Fruit fly (Drosophila melanogaster) whole organism, embryonic: ENCODE results near the gene Rbp1-like.

Source experiments
- Aef1 ChIP-seq: fragments of 200-800 bp; sonication (Bioruptor generic); IDR thresholded peaks from 3 replicates; pipeline ENCODE4 v1.3.6; 2022; ENCODE audit warnings: missing biosample characterization, missing genetic modification characterization
- B-H1 ChIP-seq: fragments of 200-800 bp; sonication (Bioruptor generic); IDR thresholded peaks from 3 replicates; pipeline ENCODE4 v1.3.6; 2022; ENCODE audit warnings: missing biosample characterization, missing genetic modification characterization
- BEAF-32 ChIP-seq: fragments of 200-800 bp; sonication (Bioruptor generic); optimal IDR thresholded peaks from 3 replicates; lab custom pipeline; 2017; ENCODE audit warnings: missing biosample characterization, missing genetic modification characterization, mild to moderate bottlenecking, moderate library complexity, missing genetic modification reagents
- Bgb ChIP-seq: fragments of 200-800 bp; sonication (Bioruptor generic); IDR thresholded peaks from 2 replicates; pipeline ENCODE4 v1.3.6; 2022; ENCODE audit warnings: missing biosample characterization, missing genetic modification characterization; ENCODE audit not compliant: partially characterized antibody
- CG10431 ChIP-seq: fragments of 200-800 bp; sonication (Bioruptor generic); optimal IDR thresholded peaks from 3 replicates; lab custom pipeline; 2018; ENCODE audit warnings: missing biosample characterization, mild to moderate bottlenecking, missing genetic modification characterization
- CG11093 ChIP-seq: fragments of 200-800 bp; sonication (Bioruptor generic); IDR thresholded peaks from 3 replicates; pipeline ENCODE4 v1.3.6; 2022; ENCODE audit warnings: missing biosample characterization, missing genetic modification characterization
- CG11504 ChIP-seq: fragments of 200-800 bp; sonication (Bioruptor generic); optimal IDR thresholded peaks from 3 replicates; lab custom pipeline; 2019; ENCODE audit warnings: missing biosample characterization, mild to moderate bottlenecking, missing genetic modification characterization, moderate library complexity
- CG11560 ChIP-seq: fragments of 200-800 bp; sonication (Bioruptor generic); IDR thresholded peaks from 3 replicates; pipeline ENCODE4 v1.3.6; 2022; ENCODE audit warnings: missing biosample characterization, missing genetic modification characterization
- CG12155 ChIP-seq: fragments of 200-800 bp; sonication (Bioruptor generic); optimal IDR thresholded peaks from 3 replicates; lab custom pipeline; 2016; ENCODE audit warnings: missing biosample characterization, missing genetic modification characterization
- CG13287 ChIP-seq: fragments of 200-800 bp; sonication (Bioruptor generic); IDR thresholded peaks from 2 replicates; pipeline ENCODE4 v1.3.6; 2022; ENCODE audit warnings: missing biosample characterization, missing genetic modification characterization; ENCODE audit not compliant: partially characterized antibody
- CG16813 ChIP-seq: fragments of 200-800 bp; sonication (Bioruptor generic); IDR thresholded peaks from 3 replicates; pipeline ENCODE4 v1.3.6; 2022; ENCODE audit warnings: missing biosample characterization, missing genetic modification characterization; ENCODE audit not compliant: partially characterized antibody
- CG16863 ChIP-seq: fragments of 200-800 bp; sonication (Bioruptor generic); optimal IDR thresholded peaks from 3 replicates; lab custom pipeline; 2016; ENCODE audit warnings: missing biosample characterization, missing genetic modification characterization
- CG17359 ChIP-seq: fragments of 200-800 bp; sonication (Bioruptor generic); optimal IDR thresholded peaks from 3 replicates; lab custom pipeline; 2018; ENCODE audit warnings: missing biosample characterization, mild to moderate bottlenecking, missing genetic modification characterization, moderate library complexity
- CG17361 ChIP-seq: fragments of 200-800 bp; sonication (Bioruptor generic); IDR thresholded peaks from 3 replicates; pipeline ENCODE4 v1.3.6; 2022; ENCODE audit warnings: missing biosample characterization, missing genetic modification characterization
- CG2129 ChIP-seq: fragments of 200-800 bp; sonication (Bioruptor generic); IDR thresholded peaks from 2 replicates; pipeline ENCODE4 v1.3.6; 2022; ENCODE audit warnings: missing biosample characterization, missing genetic modification characterization; ENCODE audit not compliant: partially characterized antibody
- CG3065 ChIP-seq: fragments of 200-800 bp; sonication (Bioruptor generic); optimal IDR thresholded peaks from 2 replicates; lab custom pipeline; 2016; ENCODE audit warnings: missing biosample characterization, missing genetic modification characterization
- CG34422 ChIP-seq: fragments of 200-800 bp; sonication (Bioruptor generic); IDR thresholded peaks from 3 replicates; pipeline ENCODE4 v1.3.6; 2022; ENCODE audit warnings: missing biosample characterization, missing genetic modification characterization
- CG6791 ChIP-seq: fragments of 200-800 bp; sonication (Bioruptor generic); IDR thresholded peaks from 3 replicates; pipeline ENCODE4 v1.3.6; 2022; ENCODE audit warnings: missing biosample characterization, missing genetic modification characterization; ENCODE audit not compliant: partially characterized antibody
- CG7271 ChIP-seq: fragments of 200-800 bp; sonication (Bioruptor generic); optimal IDR thresholded peaks from 2 replicates; lab custom pipeline; 2018; ENCODE audit warnings: missing biosample characterization, mild to moderate bottlenecking, missing genetic modification characterization, moderate library complexity
- CG8478 ChIP-seq: fragments of >200 bp; optimal IDR thresholded peaks from 2 replicates; lab custom pipeline; 2018
- Doc3 ChIP-seq: fragments of 200-800 bp; sonication (Bioruptor generic); IDR thresholded peaks from 3 replicates; pipeline ENCODE4 v1.3.6; 2022; ENCODE audit warnings: missing biosample characterization, missing genetic modification characterization; ENCODE audit not compliant: partially characterized antibody
- Ets97D ChIP-seq: fragments of 200-800 bp; sonication (Bioruptor generic); optimal IDR thresholded peaks from 3 replicates; lab custom pipeline; 2016; ENCODE audit warnings: missing biosample characterization, missing genetic modification characterization
- HLH4C ChIP-seq: fragments of 200-800 bp; sonication (Bioruptor generic); IDR thresholded peaks from 3 replicates; pipeline ENCODE4 v1.3.6; 2022; ENCODE audit warnings: missing biosample characterization, missing genetic modification characterization; ENCODE audit not compliant: partially characterized antibody
- MTF-1 ChIP-seq: fragments of 200-800 bp; sonication (Bioruptor generic); optimal IDR thresholded peaks from 2 replicates; lab custom pipeline; 2018; ENCODE audit warnings: missing biosample characterization, mild to moderate bottlenecking, missing genetic modification characterization, borderline replicate concordance
- Max ChIP-seq: fragments of 200-800 bp; sonication (Bioruptor generic); optimal IDR thresholded peaks from 2 replicates; lab custom pipeline; 2016; ENCODE audit warnings: missing biosample characterization, mild to moderate bottlenecking, missing genetic modification characterization
- Med ChIP-seq: fragments of 200-800 bp; sonication (Bioruptor generic); peaks from one replicate; lab custom pipeline; 2016; ENCODE audit warnings: missing biosample characterization, missing genetic modification characterization, mild to moderate bottlenecking, inconsistent platforms, moderate library complexity
- NfI ChIP-seq: fragments of 200-800 bp; sonication (Bioruptor generic); optimal IDR thresholded peaks from 3 replicates; lab custom pipeline; 2018; ENCODE audit warnings: missing biosample characterization, mild to moderate bottlenecking, missing genetic modification characterization, moderate library complexity
- Sry-δ ChIP-seq: fragments of 200-800 bp; sonication (Bioruptor generic); optimal IDR thresholded peaks from 2 replicates; lab custom pipeline; 2016; ENCODE audit warnings: missing biosample characterization, missing genetic modification characterization
- Vsx1 ChIP-seq: fragments of 200-800 bp; sonication (Bioruptor generic); optimal IDR thresholded peaks from 2 replicates; lab custom pipeline; 2017; ENCODE audit warnings: missing biosample characterization, mild to moderate bottlenecking, missing genetic modification characterization, missing genetic modification reagents
- ab ChIP-seq: fragments of 200-800 bp; sonication (Bioruptor generic); optimal IDR thresholded peaks from 2 replicates; lab custom pipeline; 2016; ENCODE audit warnings: missing biosample characterization, missing genetic modification characterization
- ato ChIP-seq: fragments of 200-800 bp; sonication (Bioruptor generic); IDR thresholded peaks from 2 replicates; pipeline ENCODE4 v1.3.6; 2022; ENCODE audit warnings: missing biosample characterization, missing genetic modification characterization; ENCODE audit not compliant: partially characterized antibody
- bigmax ChIP-seq: fragments of 200-800 bp; sonication (Bioruptor generic); optimal IDR thresholded peaks from 2 replicates; lab custom pipeline; 2018; ENCODE audit warnings: missing biosample characterization, mild to moderate bottlenecking, missing genetic modification characterization
- croc ChIP-seq: fragments of 200-800 bp; sonication (Bioruptor generic); conservative IDR thresholded peaks from 3 replicates; pipeline ENCODE4 v1.3.6; 2022; ENCODE audit warnings: missing biosample characterization, missing genetic modification characterization
- da ChIP-seq: fragments of 200-800 bp; sonication (Bioruptor generic); optimal IDR thresholded peaks from 2 replicates; lab custom pipeline; 2016; ENCODE audit warnings: missing biosample characterization, missing genetic modification characterization
- ftz-f1 ChIP-seq: fragments of 200-800 bp; sonication (Bioruptor generic); optimal IDR thresholded peaks from 2 replicates; lab custom pipeline; 2016; ENCODE audit warnings: missing biosample characterization, missing genetic modification characterization
- gfzf ChIP-seq: fragments of 200-800 bp; sonication (Bioruptor generic); optimal IDR thresholded peaks from 2 replicates; lab custom pipeline; 2016; ENCODE audit warnings: missing biosample characterization, mild to moderate bottlenecking, missing genetic modification characterization, moderate library complexity
- kay ChIP-seq: fragments of 200-800 bp; sonication (Bioruptor generic); optimal IDR thresholded peaks from 2 replicates; lab custom pipeline; 2016; ENCODE audit warnings: missing biosample characterization, missing genetic modification characterization
- ken ChIP-seq: fragments of 200-800 bp; sonication (Bioruptor generic); IDR thresholded peaks from 3 replicates; pipeline ENCODE4 v1.3.6; 2022; ENCODE audit warnings: missing biosample characterization, missing genetic modification characterization
- lov ChIP-seq, 2 experiments: fragments of 200-800 bp in 1 of 2; fragments of >200 bp in 1 of 2; sonication (Bioruptor generic) in 1 of 2; IDR thresholded peaks in 1 of 2; optimal IDR thresholded peaks in 1 of 2; 2 replicates in 1 of 2; 3 replicates in 1 of 2; pipeline versions ENCODE4 v1.3.6 to Lab custom; 2017 to 2022; ENCODE audit warnings: missing biosample characterization in 1 of 2, missing genetic modification characterization in 1 of 2
- otp ChIP-seq: fragments of 200-800 bp; sonication (Bioruptor generic); IDR thresholded peaks from 3 replicates; pipeline ENCODE4, ENCODE4 v1.3.6; 2022; ENCODE audit warnings: missing biosample characterization, missing genetic modification characterization
- pfk ChIP-seq: fragments of 200-800 bp; sonication (Bioruptor generic); optimal IDR thresholded peaks from 2 replicates; lab custom pipeline; 2018; ENCODE audit warnings: missing biosample characterization, mild to moderate bottlenecking, missing genetic modification characterization, moderate library complexity
- pho ChIP-seq: fragments of 200-800 bp; sonication (Bioruptor generic); optimal IDR thresholded peaks from 2 replicates; lab custom pipeline; 2016; ENCODE audit warnings: missing biosample characterization, missing genetic modification characterization
- pita ChIP-seq: fragments of 200-800 bp; sonication (Bioruptor generic); optimal IDR thresholded peaks from 2 replicates; lab custom pipeline; 2017; ENCODE audit warnings: missing biosample characterization, mild to moderate bottlenecking, missing genetic modification characterization
- row ChIP-seq: fragments of 200-800 bp; sonication (Bioruptor generic); IDR thresholded peaks from 3 replicates; pipeline ENCODE4 v1.3.6; 2022; ENCODE audit warnings: missing biosample characterization, missing genetic modification characterization
- sens-2 ChIP-seq: fragments of 200-800 bp; sonication (Bioruptor generic); IDR thresholded peaks from 2 replicates; pipeline ENCODE4 v1.3.6; 2022; ENCODE audit warnings: missing biosample characterization, missing genetic modification characterization
- slbo ChIP-seq: fragments of 200-800 bp; sonication (Bioruptor generic); IDR thresholded peaks from 2 replicates; pipeline ENCODE4 v1.3.6; 2022; ENCODE audit warnings: missing biosample characterization, missing genetic modification characterization
- sug ChIP-seq: fragments of 200-800 bp; optimal IDR thresholded peaks from 2 replicates; lab custom pipeline; 2019; ENCODE audit warnings: missing biosample characterization, mild to moderate bottlenecking, missing genetic modification characterization, moderate library complexity
- ttk ChIP-seq: fragments of 200-800 bp; sonication (Bioruptor generic); IDR thresholded peaks from 2 replicates; pipeline ENCODE4 v2.1.2; 2022; ENCODE audit warnings: missing biosample characterization, missing genetic modification characterization
- unc-4 ChIP-seq: fragments of 200-800 bp; sonication (Bioruptor generic); IDR thresholded peaks from 2 replicates; pipeline ENCODE4 v1.3.6; 2022; ENCODE audit warnings: missing biosample characterization, missing genetic modification characterization; ENCODE audit not compliant: partially characterized antibody

Rbp1-like gene

dm6 chrX:13338113-13338512, 46.6 kb downstream of the Rbp1-like start, which contains the start of gene CG15747 (continued):
- TF ChIP-seq MTF-1 (GFP tag; lab: Kevin White, UChicago) (no peak), Sry-δ (peak; percentile 0), CG16813 (peak; percentile 46), CG2129 (GFP tag; lab: Robert Waterston, UW) (peak; percentile 29; the same call in 1 of the 2 replicates), croc (GFP tag; lab: Robert Waterston, UW) (no peak), sug (no peak), CG11093 (GFP tag; lab: Robert Waterston, UW) (no peak), CG11504 (tag; lab: Kevin White, UChicago) (no peak), unc-4 (peak; percentile 28; the same call in 1 of the 2 replicates), CG34422 (GFP tag; lab: Robert Waterston, UW) (0 out of 3 replicates have a peak, but pooled peaks have one; percentile 32), NfI (GFP tag; lab: Kevin White, UChicago) (peak; percentile 15), Med (GFP tag; lab: Kevin White, UChicago) (peak; percentile 62), CG17361 (GFP tag; lab: Robert Waterston, UW) (peak; percentile 46; the same call in 1 of the 3 replicates), CG17359 (tag; lab: Kevin White, UChicago) (no peak), Bgb (GFP tag; lab: Robert Waterston, UW) (peak; percentile 62; the same call in 1 of the 2 replicates), HLH4C (GFP tag; lab: Robert Waterston, UW) (0 out of 3 replicates have a peak, but pooled peaks have one; percentile 15), CG10431 (GFP tag; lab: Kevin White, UChicago) (no peak), ken (GFP tag; lab: Robert Waterston, UW) (no peak), Max (GFP tag; lab: Kevin White, UChicago) (no peak), ato (GFP tag; lab: Robert Waterston, UW) (0 out of 2 replicates have a peak, but pooled peaks have one; percentile 34), Doc3 (GFP tag; lab: Robert Waterston, UW) (peak; percentile 29; the same call in 2 of the 3 replicates), sens-2 (GFP tag; lab: Robert Waterston, UW) (no peak), Ets97D (peak; percentile 74), pfk (GFP tag; lab: Kevin White, UChicago) (no peak), lov (optimal IDR thresholded peaks at IDR 0.05; lab: Kevin White, UChicago) (no peak), lov (GFP tag; IDR thresholded peaks at IDR 0.05; lab: Robert Waterston, UW) (no peak), CG12155 (GFP tag; lab: Kevin White, UChicago) (no peak), CG13287 (GFP tag; lab: Robert Waterston, UW) (peak; percentile 13), slbo (GFP tag; lab: Robert Waterston, UW) (peak; percentile 13; the same call in 1 of the 2 replicates), Aef1 (GFP tag; lab: Robert Waterston, UW) (no peak), pita (GFP tag; lab: Kevin White, UChicago) (peak; percentile 3), BEAF-32 (GFP tag; lab: Kevin White, UChicago) (peak; percentile 68), CG3065 (GFP tag; lab: Kevin White, UChicago) (no peak), ab (GFP tag; lab: Kevin White, UChicago) (no peak), otp (GFP tag; lab: Robert Waterston, UW) (no peak), CG16863 (GFP tag; lab: Kevin White, UChicago) (no peak), pho (GFP tag; lab: Kevin White, UChicago) (no peak), kay (GFP tag; lab: Kevin White, UChicago) (no peak), CG7271 (no peak), bigmax (GFP tag; lab: Kevin White, UChicago) (no peak), gfzf (GFP tag; lab: Kevin White, UChicago) (peak; percentile 63), CG6791 (GFP tag; lab: Robert Waterston, UW) (peak; percentile 72), B-H1 (GFP tag; lab: Robert Waterston, UW) (no peak), ttk (no peak), row (GFP tag; lab: Robert Waterston, UW) (peak; percentile 11; the same call in 1 of the 3 replicates), Vsx1 (GFP tag; lab: Kevin White, UChicago) (no peak), CG11560 (tag; lab: Robert Waterston, UW) (peak; percentile 77), ftz-f1 (GFP tag; lab: Kevin White, UChicago) (no peak), da (no peak), CG8478 (lab: Kevin White, UChicago) (no peak)
